Worm (Caenorhabditis elegans): ENCODE results near the gene srx-88.

Gene srx-88

DNA sequence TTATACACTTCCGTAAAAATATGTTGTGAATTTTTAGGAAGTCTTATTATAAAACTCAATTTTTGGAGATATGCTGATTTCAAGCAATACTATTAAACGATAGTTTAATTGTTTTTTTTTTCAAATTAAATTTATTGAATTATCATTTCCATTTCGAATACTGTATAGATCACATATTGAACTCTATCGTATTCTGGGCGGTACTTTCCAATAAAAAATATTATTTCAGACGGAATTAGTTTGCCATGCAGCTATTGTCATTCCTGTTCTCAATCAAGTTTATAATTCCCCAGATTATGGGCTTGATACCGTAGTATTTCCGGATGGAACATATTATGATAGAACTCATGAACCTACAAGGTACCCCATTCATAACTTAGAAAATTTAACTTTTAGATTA lies 8.7 kb upstream of the srx-88 start:
- no peak for TF ChIP-seq fos-1 (tag; optimal IDR thresholded peaks at IDR 0.05)
- no peak for TF ChIP-seq nhr-76 (tag; optimal IDR thresholded peaks at IDR 0.05)
- TF ChIP-seq sea-2 (GFP tag; optimal IDR thresholded peaks at IDR 0.05) = no peak
- TF ChIP-seq nhr-43 (tag; optimal IDR thresholded peaks at IDR 0.05; ENCODE audit: poor library complexity, severe bottlenecking) = peak; percentile 39
- no peak for TF ChIP-seq nhr-28 (tag; optimal IDR thresholded peaks at IDR 0.05)
- TF ChIP-seq lin-15B (tag; optimal IDR thresholded peaks at IDR 0.05) = no peak
- peak; percentile 27 for TF ChIP-seq nfya-1 (tag; optimal IDR thresholded peaks at IDR 0.05; ENCODE audit: insufficient read depth)
- TF ChIP-seq pha-4 (tag; optimal IDR thresholded peaks at IDR 0.05) = peak; percentile 39
- TF ChIP-seq pqm-1 (tag; optimal IDR thresholded peaks at IDR 0.05) = peak; percentile 11

DNA sequence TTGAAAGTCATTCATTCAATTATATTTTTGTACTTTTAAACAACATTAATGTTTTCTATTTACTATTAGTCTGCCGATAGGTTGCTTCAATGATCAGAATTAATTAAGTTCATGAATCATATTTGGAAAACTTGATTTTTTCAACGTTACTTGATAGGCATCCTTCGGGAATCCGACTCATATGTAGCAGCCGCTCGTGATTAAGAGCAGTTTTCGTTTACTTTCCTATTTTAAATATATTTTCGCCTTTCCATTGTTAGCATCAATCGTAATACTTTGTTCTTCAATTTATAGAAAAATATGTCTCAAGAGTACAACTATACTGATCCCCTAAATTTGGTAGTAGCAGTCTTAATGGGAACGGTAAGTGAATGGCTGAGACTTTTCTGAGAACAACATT lies 2.5 kb upstream of the srx-88 start, which contains the start of gene srx-90:
srx-90 (plus strand) TSS at position 301 of the 400 bp plus-strand sequence.
- TF ChIP-seq nhr-11 (tag; optimal IDR thresholded peaks at IDR 0.05) = no peak
- no peak for TF ChIP-seq lin-15B (tag; optimal IDR thresholded peaks at IDR 0.05)
- TF ChIP-seq unc-62 (GFP tag; optimal IDR thresholded peaks at IDR 0.05) = no peak
- TF ChIP-seq nhr-67 (tag; optimal IDR thresholded peaks at IDR 0.05) = no peak
- TF ChIP-seq egl-27 (tag; optimal IDR thresholded peaks at IDR 0.05) = no peak
- no peak for TF ChIP-seq nhr-76 (tag; optimal IDR thresholded peaks at IDR 0.05)
- no peak for TF ChIP-seq R02D3.7 (tag; optimal IDR thresholded peaks at IDR 0.05)
- no peak for TF ChIP-seq egl-5 (tag; optimal IDR thresholded peaks at IDR 0.05)
- TF ChIP-seq jun-1 (tag; optimal IDR thresholded peaks at IDR 0.05) = no peak
- no peak for TF ChIP-seq sea-2 (GFP tag; optimal IDR thresholded peaks at IDR 0.05)
- no peak for TF ChIP-seq snpc-4 (tag; optimal IDR thresholded peaks at IDR 0.05)
- no peak for TF ChIP-seq mml-1 (tag; optimal IDR thresholded peaks at IDR 0.05)
- TF ChIP-seq lin-39 (tag; optimal IDR thresholded peaks at IDR 0.05) = no peak
- TF ChIP-seq elt-2 (tag; optimal IDR thresholded peaks at IDR 0.05) = no peak
- no peak for TF ChIP-seq lsy-12 (tag; optimal IDR thresholded peaks at IDR 0.05)

DNA sequence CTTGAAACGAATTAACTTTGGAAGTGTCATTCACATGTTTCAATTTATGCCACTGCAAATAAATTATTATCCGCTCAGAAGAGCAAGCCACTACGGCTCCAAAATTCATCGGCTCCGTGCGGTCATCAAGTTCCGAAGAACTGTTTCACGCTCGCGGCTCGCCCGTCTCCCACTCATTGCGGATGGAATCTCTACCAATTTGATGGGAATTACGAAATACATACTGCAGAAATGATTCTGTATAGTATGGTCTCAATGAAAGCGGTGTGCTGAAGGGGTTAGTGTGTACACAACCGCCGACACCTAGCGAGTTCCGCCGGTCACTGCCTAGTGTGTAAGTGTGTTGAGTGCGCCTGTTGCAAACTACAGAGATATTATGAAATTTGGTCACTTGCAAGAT lies 1.8 kb downstream of the srx-88 start:
- TF ChIP-seq nhr-77 (tag; optimal IDR thresholded peaks at IDR 0.05) (peak; percentile 18), ztf-4 (tag; optimal IDR thresholded peaks at IDR 0.05) (no peak), eor-1 (tag; optimal IDR thresholded peaks at IDR 0.05) (no peak), daf-12 (tag; optimal IDR thresholded peaks at IDR 0.05) (no peak), lin-39 (tag; optimal IDR thresholded peaks at IDR 0.05) (no peak), ceh-82 (tag; optimal IDR thresholded peaks at IDR 0.05) (peak; percentile 40), jun-1 (tag; optimal IDR thresholded peaks at IDR 0.05) (no peak), ama-1 (optimal IDR thresholded peaks at IDR 0.05) (peak; percentile 60), nhr-67 (tag; optimal IDR thresholded peaks at IDR 0.05) (no peak), elt-3 (tag; optimal IDR thresholded peaks at IDR 0.05) (peak in 1 of 3 experiments; percentile 57), fos-1 (tag; optimal IDR thresholded peaks at IDR 0.05) (no peak), lin-15B (tag; optimal IDR thresholded peaks at IDR 0.05) (no peak), mml-1 (tag; optimal IDR thresholded peaks at IDR 0.05) (no peak), mdl-1 (tag; optimal IDR thresholded peaks at IDR 0.05) (no peak), ceh-9 (tag; optimal IDR thresholded peaks at IDR 0.05) (no peak), sea-2 (GFP tag; optimal IDR thresholded peaks at IDR 0.05) (no peak), nhr-28 (tag; optimal IDR thresholded peaks at IDR 0.05) (no peak), unc-62 (GFP tag; optimal IDR thresholded peaks at IDR 0.05) (no peak), hmg-11 (tag; optimal IDR thresholded peaks at IDR 0.05) (no peak), nhr-43 (tag; optimal IDR thresholded peaks at IDR 0.05; ENCODE audit: poor library complexity, severe bottlenecking) (peak; percentile 74), nhr-25 (tag; optimal IDR thresholded peaks at IDR 0.05) (peak; percentile 41), nfya-1 (tag; optimal IDR thresholded peaks at IDR 0.05; ENCODE audit: insufficient read depth) (peak; percentile 5), pqm-1 (tag; optimal IDR thresholded peaks at IDR 0.05) (peak; percentile 34), unc-39 (tag; optimal IDR thresholded peaks at IDR 0.05) (no peak), elt-2 (tag; optimal IDR thresholded peaks at IDR 0.05) (peak; percentile 16), zag-1 (tag; optimal IDR thresholded peaks at IDR 0.05) (no peak), snpc-4 (tag; optimal IDR thresholded peaks at IDR 0.05) (peak; percentile 95)

DNA sequence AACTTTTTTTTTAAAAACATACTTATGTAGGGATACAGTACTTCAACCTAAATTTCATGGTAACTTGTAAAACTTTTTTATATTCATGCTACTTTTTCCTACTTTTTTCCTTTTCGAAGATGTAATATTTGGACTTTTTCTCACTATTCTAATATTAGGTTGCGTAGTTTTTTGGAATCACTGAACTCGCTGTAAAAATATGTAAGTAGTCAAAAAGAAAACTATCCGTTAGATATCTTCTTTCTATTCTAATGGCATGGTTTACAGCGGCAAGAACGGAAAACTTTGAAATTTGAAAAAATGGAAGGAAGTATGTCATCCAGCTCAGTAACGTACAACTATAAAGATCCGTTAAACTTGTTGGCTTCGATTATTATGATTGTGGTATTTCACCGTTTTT lies 6.1 kb downstream of the srx-88 start, which contains the start of gene srx-82:
srx-82 (plus strand) TSS at position 301 of the 400 bp plus-strand sequence.
- no peak for TF ChIP-seq daf-12 (tag; optimal IDR thresholded peaks at IDR 0.05)
- TF ChIP-seq sea-2 (GFP tag; optimal IDR thresholded peaks at IDR 0.05) = no peak
- no peak for TF ChIP-seq pha-4 (tag; optimal IDR thresholded peaks at IDR 0.05)
- TF ChIP-seq jun-1 (tag; optimal IDR thresholded peaks at IDR 0.05) = no peak
- no peak for TF ChIP-seq fkh-10 (GFP tag; optimal IDR thresholded peaks at IDR 0.05)
- TF ChIP-seq nhr-237 (tag; optimal IDR thresholded peaks at IDR 0.05) = no peak
- no peak for TF ChIP-seq unc-39 (tag; optimal IDR thresholded peaks at IDR 0.05)
